Worm (Caenorhabditis elegans) whole organism, late embryonic: ENCODE measurements around the gene F53B2.8.

ENCODE experiments used
- fkh-10 ChIP-seq: fragments of 150-350 bp; optimal IDR thresholded peaks from 2 replicates; lab custom pipeline; 2014; ENCODE audit warnings: missing biosample characterization, missing genetic modification reagents, missing genetic modification characterization
- gmeb-2 ChIP-seq: sonication (generic microtip); optimal IDR thresholded peaks from 2 replicates; lab custom pipeline; 2016; ENCODE audit warnings: missing genetic modification characterization, inconsistent platforms, missing compliant biosample characterization
- nhr-11 ChIP-seq: fragments of 150-350 bp; optimal IDR thresholded peaks from 2 replicates; lab custom pipeline; 2014; ENCODE audit warnings: missing biosample characterization, missing genetic modification characterization
- pha-4 ChIP-seq: fragments of 150-350 bp; optimal IDR thresholded peaks from 2 replicates; lab custom pipeline; 2018; ENCODE audit warnings: missing biosample characterization, missing genetic modification reagents, missing genetic modification characterization
- tbx-2 ChIP-seq: sonication (generic microtip); optimal IDR thresholded peaks from 2 replicates; lab custom pipeline; 2016; ENCODE audit warnings: missing genetic modification characterization, missing compliant biosample characterization

DNA sequence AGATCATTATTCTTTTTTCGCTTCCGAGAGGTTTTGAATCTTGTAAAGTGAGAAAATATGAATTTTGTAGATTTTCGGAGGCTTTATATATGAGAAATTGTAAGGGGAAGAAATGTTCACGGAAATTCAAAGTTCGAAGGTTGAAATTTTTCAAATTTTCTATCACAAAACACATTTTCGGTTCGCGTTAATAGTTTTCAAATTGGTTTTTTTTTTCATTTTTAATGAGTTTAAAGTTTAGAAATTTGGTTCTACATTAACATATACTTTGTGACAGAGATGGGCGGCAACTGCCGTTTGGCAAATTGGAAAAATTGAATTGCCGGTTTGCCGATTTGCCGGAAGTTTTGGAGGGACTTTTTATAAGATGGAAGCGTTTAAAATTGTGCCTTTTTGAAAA lies 43.9 kb upstream of the F53B2.8 start, which contains the start of gene K08E7.4:
- no peak for TF ChIP-seq fkh-10 (GFP tag; lab: Kevin White, UChicago)
- no peak for TF ChIP-seq pha-4 (tag; lab: Kevin White, UChicago)
- TF ChIP-seq tbx-2 (tag; lab: Kevin White, UChicago), result no peak
- TF ChIP-seq gmeb-2 (tag; lab: Kevin White, UChicago), result no peak
- no peak for TF ChIP-seq nhr-11 (tag; lab: Kevin White, UChicago)
